Worm (Caenorhabditis elegans) whole organism, late embryonic: ENCODE measurements around the gene M03A1.3.

ENCODE experiments used
- C08G9.2 ChIP-seq: sonication (generic microtip); optimal IDR thresholded peaks from 2 replicates; lab custom pipeline; 2016; ENCODE audit warnings: mild to moderate bottlenecking, missing genetic modification characterization, moderate library complexity, missing compliant biosample characterization
- C38D4.7 ChIP-seq: fragments of 200-800 bp; sonication (Bioruptor generic); optimal IDR thresholded peaks from 2 replicates; lab custom pipeline; 2018; ENCODE audit warnings: mild to moderate bottlenecking, missing genetic modification characterization, moderate library complexity, missing compliant biosample characterization
- F13H6.1 ChIP-seq: sonication (generic microtip); optimal IDR thresholded peaks from 2 replicates; lab custom pipeline; 2016; ENCODE audit warnings: missing genetic modification characterization, missing compliant biosample characterization
- K02D7.2 ChIP-seq: sonication (generic microtip); optimal IDR thresholded peaks from 2 replicates; lab custom pipeline; 2017; ENCODE audit warnings: mild to moderate bottlenecking, missing genetic modification characterization, missing compliant biosample characterization
- K09A11.1 ChIP-seq: sonication (generic microtip); optimal IDR thresholded peaks from 2 replicates; lab custom pipeline; 2017; ENCODE audit warnings: antibody characterized with exemption, mild to moderate bottlenecking, missing genetic modification characterization, missing compliant biosample characterization; ENCODE audit not compliant: insufficient read depth
- Y22D7AL.16 ChIP-seq: sonication (generic microtip); optimal IDR thresholded peaks from 2 replicates; lab custom pipeline; 2016; ENCODE audit warnings: missing genetic modification characterization, missing compliant biosample characterization
- ahr-1 ChIP-seq: sonication (generic microtip); optimal IDR thresholded peaks from 2 replicates; lab custom pipeline; 2016; ENCODE audit warnings: missing genetic modification characterization, missing compliant biosample characterization
- ama-1 ChIP-seq: fragments of 150-350 bp; optimal IDR thresholded peaks from 2 replicates; lab custom pipeline; 2014
- ceh-14 ChIP-seq: sonication (generic microtip); optimal IDR thresholded peaks from 2 replicates; lab custom pipeline; 2016; ENCODE audit warnings: missing genotype, missing genetic modification characterization, missing compliant biosample characterization
- ceh-2 ChIP-seq: sonication (generic microtip); optimal IDR thresholded peaks from 2 replicates; lab custom pipeline; 2016; ENCODE audit warnings: missing genotype, missing genetic modification characterization, missing compliant biosample characterization
- ceh-24 ChIP-seq: sonication (generic microtip); optimal IDR thresholded peaks from 2 replicates; lab custom pipeline; 2016; ENCODE audit warnings: mild to moderate bottlenecking, missing genetic modification characterization, missing compliant biosample characterization
- ceh-30 ChIP-seq: fragments of 150-350 bp; optimal IDR thresholded peaks from 2 replicates; lab custom pipeline; 2014; ENCODE audit warnings: missing biosample characterization, missing genetic modification characterization
- ceh-31 ChIP-seq: sonication (generic microtip); optimal IDR thresholded peaks from 2 replicates; lab custom pipeline; 2016; ENCODE audit warnings: missing genetic modification characterization, missing compliant biosample characterization
- ceh-34 ChIP-seq: sonication (generic microtip); optimal IDR thresholded peaks from 2 replicates; lab custom pipeline; 2016; ENCODE audit warnings: mild to moderate bottlenecking, missing genetic modification characterization, missing compliant biosample characterization
- ceh-48 ChIP-seq: sonication (generic microtip); optimal IDR thresholded peaks from 2 replicates; lab custom pipeline; 2016; ENCODE audit warnings: missing genetic modification characterization, inconsistent platforms, missing compliant biosample characterization
- ceh-6 ChIP-seq: fragments of 200-800 bp; sonication (Bioruptor generic); optimal IDR thresholded peaks from 2 replicates; lab custom pipeline; 2018; ENCODE audit warnings: mild to moderate bottlenecking, missing genetic modification characterization, missing compliant biosample characterization
- che-1 ChIP-seq: sonication (generic microtip); optimal IDR thresholded peaks from 2 replicates; lab custom pipeline; 2016; ENCODE audit warnings: mild to moderate bottlenecking, missing genetic modification characterization, missing compliant biosample characterization
- dmd-4 ChIP-seq: sonication (generic microtip); optimal IDR thresholded peaks from 2 replicates; lab custom pipeline; 2016; ENCODE audit warnings: borderline replicate concordance, missing genetic modification characterization, missing compliant biosample characterization
- dve-1 ChIP-seq: sonication (generic microtip); optimal IDR thresholded peaks from 2 replicates; lab custom pipeline; 2017; ENCODE audit warnings: antibody characterized with exemption, mild to moderate bottlenecking, missing genetic modification characterization, missing compliant biosample characterization
- elt-2 ChIP-seq: sonication (generic microtip); optimal IDR thresholded peaks from 2 replicates; lab custom pipeline; 2016; ENCODE audit warnings: missing genetic modification reagents, missing genetic modification characterization, missing compliant biosample characterization
- elt-4 ChIP-seq: sonication (generic microtip); optimal IDR thresholded peaks from 2 replicates; lab custom pipeline; 2016; ENCODE audit warnings: missing genetic modification characterization, missing compliant biosample characterization
- ets-4 ChIP-seq: sonication (generic microtip); optimal IDR thresholded peaks from 2 replicates; lab custom pipeline; 2016; ENCODE audit warnings: missing genetic modification characterization, missing compliant biosample characterization
- fax-1 ChIP-seq: sonication (generic microtip); optimal IDR thresholded peaks from 2 replicates; lab custom pipeline; 2016; ENCODE audit warnings: missing genotype, missing genetic modification characterization, missing compliant biosample characterization
- fkh-10 ChIP-seq: fragments of 150-350 bp; optimal IDR thresholded peaks from 2 replicates; lab custom pipeline; 2014; ENCODE audit warnings: missing biosample characterization, missing genetic modification reagents, missing genetic modification characterization
- fkh-6 ChIP-seq: sonication (generic microtip); optimal IDR thresholded peaks from 2 replicates; lab custom pipeline; 2016; ENCODE audit warnings: missing genetic modification characterization, missing compliant biosample characterization
- gmeb-2 ChIP-seq: sonication (generic microtip); optimal IDR thresholded peaks from 2 replicates; lab custom pipeline; 2016; ENCODE audit warnings: missing genetic modification characterization, inconsistent platforms, missing compliant biosample characterization
- hlh-13 ChIP-seq: fragments of 200-800 bp; sonication (Bioruptor generic); optimal IDR thresholded peaks from 2 replicates; lab custom pipeline; 2018; ENCODE audit warnings: mild to moderate bottlenecking, missing genetic modification characterization, missing compliant biosample characterization
- hlh-6 ChIP-seq: sonication (generic microtip); optimal IDR thresholded peaks from 2 replicates; lab custom pipeline; 2016; ENCODE audit warnings: missing genotype, missing genetic modification characterization, missing compliant biosample characterization
- hlh-8 ChIP-seq: sonication (generic microtip); optimal IDR thresholded peaks from 2 replicates; lab custom pipeline; 2016; ENCODE audit warnings: missing genotype, missing genetic modification characterization, missing compliant biosample characterization
- lim-6 ChIP-seq: sonication (generic microtip); optimal IDR thresholded peaks from 2 replicates; lab custom pipeline; 2016; ENCODE audit warnings: missing genetic modification characterization, missing compliant biosample characterization
- madf-2 ChIP-seq: sonication (generic microtip); optimal IDR thresholded peaks from 2 replicates; lab custom pipeline; 2017; ENCODE audit warnings: missing genetic modification characterization, missing compliant biosample characterization
- mec-3 ChIP-seq: sonication (generic microtip); optimal IDR thresholded peaks from 2 replicates; lab custom pipeline; 2016; ENCODE audit warnings: borderline replicate concordance, missing genetic modification characterization, missing compliant biosample characterization
- nfya-1 ChIP-seq: sonication (generic microtip); optimal IDR thresholded peaks from 2 replicates; lab custom pipeline; 2017; ENCODE audit warnings: missing genetic modification characterization, mild to moderate bottlenecking, missing compliant biosample characterization, antibody characterized with exemption, moderate library complexity
- nhr-11 ChIP-seq: fragments of 150-350 bp; optimal IDR thresholded peaks from 2 replicates; lab custom pipeline; 2014; ENCODE audit warnings: missing biosample characterization, missing genetic modification characterization
- nhr-232 ChIP-seq: sonication (generic microtip); optimal IDR thresholded peaks from 2 replicates; lab custom pipeline; 2016; ENCODE audit warnings: missing genetic modification characterization, missing compliant biosample characterization
- odd-2 ChIP-seq: sonication (generic microtip); optimal IDR thresholded peaks from 2 replicates; lab custom pipeline; 2017; ENCODE audit warnings: antibody characterized with exemption, mild to moderate bottlenecking, missing genetic modification characterization, missing compliant biosample characterization
- pag-3 ChIP-seq: sonication (generic microtip); optimal IDR thresholded peaks from 2 replicates; lab custom pipeline; 2016; ENCODE audit warnings: missing compliant biosample characterization, missing genetic modification characterization, borderline replicate concordance
- pha-4 ChIP-seq: fragments of 150-350 bp; optimal IDR thresholded peaks from 2 replicates; lab custom pipeline; 2018; ENCODE audit warnings: missing biosample characterization, missing genetic modification reagents, missing genetic modification characterization
- pqm-1 ChIP-seq: sonication (generic microtip); optimal IDR thresholded peaks from 2 replicates; lab custom pipeline; 2016; ENCODE audit warnings: missing genetic modification characterization, missing compliant biosample characterization
- ref-2 ChIP-seq: sonication (generic microtip); optimal IDR thresholded peaks from 2 replicates; lab custom pipeline; 2016; ENCODE audit warnings: missing genetic modification characterization, missing compliant biosample characterization
- rnt-1 ChIP-seq: sonication (generic microtip); optimal IDR thresholded peaks from 2 replicates; lab custom pipeline; 2016; ENCODE audit warnings: missing genetic modification characterization, missing compliant biosample characterization
- sdc-2 ChIP-seq: sonication (generic microtip); optimal IDR thresholded peaks from 2 replicates; lab custom pipeline; 2016; ENCODE audit warnings: missing genotype, missing genetic modification characterization, missing compliant biosample characterization
- sox-2 ChIP-seq: fragments of 200-800 bp; sonication (Bioruptor generic); IDR thresholded peaks from 2 replicates; pipeline ENCODE4 v1.3.6; 2022; ENCODE audit warnings: missing genetic modification reagents, missing genetic modification characterization, missing compliant biosample characterization
- sox-4 ChIP-seq: sonication (generic microtip); optimal IDR thresholded peaks from 2 replicates; lab custom pipeline; 2017; ENCODE audit warnings: mild to moderate bottlenecking, missing genetic modification characterization, inconsistent platforms, missing compliant biosample characterization
- tbx-2 ChIP-seq: sonication (generic microtip); optimal IDR thresholded peaks from 2 replicates; lab custom pipeline; 2016; ENCODE audit warnings: missing genetic modification characterization, missing compliant biosample characterization
- tbx-7 ChIP-seq: sonication (generic microtip); optimal IDR thresholded peaks from 2 replicates; lab custom pipeline; 2016; ENCODE audit warnings: missing genotype, missing genetic modification characterization, missing compliant biosample characterization
- ttx-3 ChIP-seq: sonication (generic microtip); optimal IDR thresholded peaks from 2 replicates; lab custom pipeline; 2016; ENCODE audit warnings: missing genetic modification reagents, missing genetic modification characterization, missing compliant biosample characterization
- unc-55 ChIP-seq: sonication (generic microtip); optimal IDR thresholded peaks from 2 replicates; lab custom pipeline; 2017; ENCODE audit warnings: missing biosample characterization, missing genetic modification reagents, missing genetic modification characterization
- zip-5 ChIP-seq: sonication (generic microtip); optimal IDR thresholded peaks from 2 replicates; lab custom pipeline; 2016; ENCODE audit warnings: missing genetic modification characterization, missing compliant biosample characterization

Gene M03A1.3

DNA sequence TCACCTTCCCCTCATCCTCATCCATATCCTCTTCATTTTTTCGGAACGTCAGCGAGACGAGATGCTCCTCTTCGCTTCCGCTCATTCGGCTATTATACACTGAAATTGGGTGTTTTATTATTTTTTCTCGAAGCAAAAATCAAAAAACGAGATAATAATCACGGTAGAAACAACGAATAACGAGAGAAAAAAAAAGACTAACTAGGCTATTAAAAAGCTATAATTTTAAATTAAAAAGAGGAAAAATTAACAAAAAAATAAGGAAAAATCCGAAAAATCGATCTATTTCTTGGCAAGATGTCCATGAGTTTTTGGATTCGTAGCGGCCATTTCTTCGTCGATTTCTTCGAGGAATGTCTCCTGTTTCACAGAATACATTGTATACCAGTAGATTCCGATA lies 43.7 kb downstream of the M03A1.3 start, which contains the start of gene ipla-1:
Gene ipla-1 (minus strand): TSS at position 101 of the 400 bp plus-strand sequence.
- no peak for TF ChIP-seq pha-4
- no peak for TF ChIP-seq ceh-48
- no peak for TF ChIP-seq sdc-2
- TF ChIP-seq ama-1 (lab: Kevin White, UChicago): no peak
- TF ChIP-seq elt-4: no peak
- no peak for TF ChIP-seq fkh-6
- TF ChIP-seq unc-55 (GFP tag; lab: Kevin White, UChicago): no peak
- TF ChIP-seq fax-1 (tag; lab: Kevin White, UChicago): no peak
- TF ChIP-seq hlh-6: no peak
- TF ChIP-seq sox-4 (tag; lab: Kevin White, UChicago): no peak
- no peak for TF ChIP-seq K02D7.2 (tag; lab: Kevin White, UChicago)
- TF ChIP-seq odd-2 (tag; lab: Kevin White, UChicago): no peak

DNA sequence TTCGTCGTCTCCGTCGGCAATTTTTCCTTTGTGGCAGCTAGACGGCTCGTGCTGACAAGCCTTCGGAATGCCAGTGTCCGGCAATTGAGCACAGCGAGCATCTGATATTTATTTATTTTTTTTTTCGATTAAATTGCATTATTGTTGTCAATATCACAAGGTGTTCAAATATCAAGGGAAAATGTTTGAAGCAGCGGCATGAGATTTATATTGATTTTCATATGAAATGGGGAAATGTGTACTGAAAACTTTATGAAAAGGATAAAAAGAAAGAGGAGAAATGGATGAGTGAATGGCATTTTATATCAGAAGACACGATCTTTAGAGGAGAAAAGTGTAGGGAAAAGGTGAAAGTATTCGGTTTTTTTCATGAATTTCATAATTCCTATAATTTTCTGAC lies 44.9 kb downstream of the M03A1.3 start, which contains the start of gene coa-3:
Gene coa-3 (minus strand): TSS at position 101 of the 400 bp plus-strand sequence.
- no peak for TF ChIP-seq madf-2 (tag; lab: Kevin White, UChicago)
- no peak for TF ChIP-seq dmd-4
- TF ChIP-seq ceh-30: no peak
- no peak for TF ChIP-seq ets-4
- TF ChIP-seq pag-3 (tag; lab: Kevin White, UChicago): no peak
- no peak for TF ChIP-seq sox-2 (GFP tag; lab: Robert Waterston, UW)
- no peak for TF ChIP-seq elt-2
- no peak for TF ChIP-seq lim-6 (tag; lab: Kevin White, UChicago)
- no peak for TF ChIP-seq C08G9.2
- TF ChIP-seq dve-1 (tag; lab: Kevin White, UChicago): no peak
- TF ChIP-seq ceh-2 (tag; lab: Kevin White, UChicago): no peak
- no peak for TF ChIP-seq ttx-3 (tag; lab: Kevin White, UChicago)

DNA sequence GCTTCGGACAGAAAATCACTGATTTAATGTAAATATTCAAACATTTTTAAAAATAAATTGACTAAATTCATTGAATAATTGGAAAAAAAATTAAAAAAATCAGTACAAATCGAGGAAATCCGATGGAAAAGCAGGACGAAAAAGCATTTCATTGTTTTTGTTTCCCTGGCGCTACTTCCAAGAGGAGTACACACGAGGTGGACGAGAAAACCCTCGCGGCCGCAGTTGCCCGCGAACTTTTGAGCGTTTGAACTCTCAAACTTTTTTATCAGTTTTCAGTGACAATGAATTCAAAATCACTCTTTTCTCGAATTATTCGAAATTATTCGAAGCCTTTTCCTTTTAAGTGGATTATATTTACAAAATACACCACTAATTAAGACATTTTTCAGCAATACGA lies 45.4 kb downstream of the M03A1.3 start, which contains the start of gene F35D11.4:
Gene F35D11.4 (plus strand): TSS at position 393 of the 400 bp plus-strand sequence.
- TF ChIP-seq pqm-1 (tag; lab: Kevin White, UChicago) (peak; percentile 37), ceh-34 (tag; lab: Kevin White, UChicago) (peak; percentile 16), fax-1 (tag; lab: Kevin White, UChicago) (peak; percentile 50), dve-1 (tag; lab: Kevin White, UChicago) (no peak), fkh-10 (no peak), che-1 (no peak), ttx-3 (tag; lab: Kevin White, UChicago) (peak; percentile 10), sox-4 (tag; lab: Kevin White, UChicago) (no peak), gmeb-2 (tag; lab: Kevin White, UChicago) (no peak), ceh-14 (tag; lab: Kevin White, UChicago) (peak; percentile 49), ref-2 (tag; lab: Kevin White, UChicago) (peak; percentile 83), fkh-6 (peak; percentile 22), zip-5 (tag; lab: Kevin White, UChicago) (peak; percentile 79), nhr-11 (no peak), sdc-2 (no peak), ceh-24 (tag; lab: Kevin White, UChicago) (no peak), mec-3 (no peak), C38D4.7 (GFP tag; lab: Kevin White, UChicago) (no peak), K09A11.1 (tag; lab: Kevin White, UChicago) (no peak), nhr-232 (tag; lab: Kevin White, UChicago) (no peak), ahr-1 (peak; percentile 26), ama-1 (lab: Kevin White, UChicago) (no peak), lim-6 (tag; lab: Kevin White, UChicago) (peak; percentile 5), tbx-7 (tag; lab: Kevin White, UChicago) (peak; percentile 87), ceh-31 (tag; lab: Kevin White, UChicago) (peak; percentile 94), nfya-1 (tag; lab: Kevin White, UChicago) (peak; percentile 1), rnt-1 (tag; lab: Kevin White, UChicago) (peak; percentile 55), ets-4 (peak; percentile 88), Y22D7AL.16 (tag; lab: Kevin White, UChicago) (no peak), F13H6.1 (tag; lab: Kevin White, UChicago) (peak; percentile 5), tbx-2 (tag; lab: Kevin White, UChicago) (peak; percentile 87), elt-2 (peak; percentile 76), hlh-13 (GFP tag; lab: Kevin White, UChicago) (no peak), ceh-2 (tag; lab: Kevin White, UChicago) (peak; percentile 89), hlh-6 (no peak), ceh-6 (GFP tag; lab: Kevin White, UChicago) (no peak), hlh-8 (tag; lab: Kevin White, UChicago) (peak; percentile 85), C08G9.2 (peak; percentile 92)
